Fruit fly (Drosophila melanogaster): Measurements from ENCODE around the gene Nek2.

Nek2 gene

dm6 chrX:7908239-7909068 lies 17.0 kb upstream of the Nek2 start, which contains the start of the genes dpr14 and spidey (continued):
- TF ChIP-seq Atf3 (GFP tag; optimal IDR thresholded peaks at IDR 0.05) (peak; percentile 89), Hey (tag; optimal IDR thresholded peaks at IDR 0.05) (peak; percentile 67), CG13624 (GFP tag; optimal IDR thresholded peaks at IDR 0.05) (peak; percentile 88), zen2 (GFP tag; IDR thresholded peaks at IDR 0.05; ENCODE audit: partially characterized antibody) (no peak), Hmx (GFP tag; optimal IDR thresholded peaks at IDR 0.05) (peak; percentile 65), dm (GFP tag; optimal IDR thresholded peaks at IDR 0.05) (peak; percentile 74), mirr (GFP tag; optimal IDR thresholded peaks at IDR 0.05) (peak; percentile 88), klu (GFP tag; IDR thresholded peaks at IDR 0.05) (peak; percentile 77), otp (GFP tag; IDR thresholded peaks at IDR 0.05) (peak; percentile 48; the same call in 1 of the 3 replicates), CG8359 (GFP tag; optimal IDR thresholded peaks at IDR 0.05; ENCODE audit: borderline replicate concordance) (peak; percentile 63), CG3847 (GFP tag; IDR thresholded peaks at IDR 0.05) (peak; percentile 88), CG4730 (GFP tag; IDR thresholded peaks at IDR 0.05) (peak; percentile 76), Bgb (GFP tag; IDR thresholded peaks at IDR 0.05; ENCODE audit: partially characterized antibody) (peak; percentile 28; the same call in 1 of the 2 replicates), Med (GFP tag) (peak; percentile 98), bab2 (GFP tag; optimal IDR thresholded peaks at IDR 0.05) (peak; percentile 82), HLH3B (GFP tag; IDR thresholded peaks at IDR 0.05) (peak; percentile 89), CG6813 (GFP tag; optimal IDR thresholded peaks at IDR 0.05) (peak; percentile 92), CG15011 (GFP tag; optimal IDR thresholded peaks at IDR 0.05) (peak; percentile 87), grn (GFP tag; optimal IDR thresholded peaks at IDR 0.05) (peak; percentile 36), HLH4C (GFP tag; IDR thresholded peaks at IDR 0.05; ENCODE audit: partially characterized antibody) (peak; percentile 62; the same call in 2 of the 3 replicates), Opbp (GFP tag; IDR thresholded peaks at IDR 0.05; ENCODE audit: partially characterized antibody) (0 out of 3 replicates have a peak, but pooled peaks have one; percentile 7), sim (GFP tag; IDR thresholded peaks at IDR 0.05) (peak; percentile 64; the same call in 1 of the 2 replicates), exex (tag; optimal IDR thresholded peaks at IDR 0.05) (peak; percentile 80), CG4404 (GFP tag; IDR thresholded peaks at IDR 0.05) (peak; percentile 69), dpn (GFP tag; optimal IDR thresholded peaks at IDR 0.05) (peak; percentile 87 to 92), CrebB (tag; optimal IDR thresholded peaks at IDR 0.05) (peak; percentile 87), wdn (GFP tag; IDR thresholded peaks at IDR 0.05) (peak; percentile 86), wor (GFP tag; IDR thresholded peaks at IDR 0.05) (peak; percentile 79), CG18764 (GFP tag; optimal IDR thresholded peaks at IDR 0.05) (peak; percentile 77), bbx (GFP tag; IDR thresholded peaks at IDR 0.05; ENCODE audit: partially characterized antibody) (no peak), CG13894 (tag; optimal IDR thresholded peaks at IDR 0.05) (peak; percentile 93), tna (GFP tag; IDR thresholded peaks at IDR 0.05; ENCODE audit: partially characterized antibody) (no peak), org-1 (GFP tag; optimal IDR thresholded peaks at IDR 0.05) (peak; percentile 89), CG8478 (optimal IDR thresholded peaks at IDR 0.05) (peak; percentile 36), gcm (GFP tag; optimal IDR thresholded peaks at IDR 0.05) (peak; percentile 93), CG14860 (GFP tag; IDR thresholded peaks at IDR 0.05; ENCODE audit: partially characterized antibody) (no peak), CG10274 (GFP tag; optimal IDR thresholded peaks at IDR 0.05) (peak; percentile 69), vvl (GFP tag; IDR thresholded peaks at IDR 0.05) (peak; percentile 93), pb (GFP tag; optimal IDR thresholded peaks at IDR 0.05) (peak; percentile 22), B-H2 (GFP tag; optimal IDR thresholded peaks at IDR 0.05) (peak; percentile 90), row (GFP tag; IDR thresholded peaks at IDR 0.05) (peak; percentile 98), NFAT (GFP tag; IDR thresholded peaks at IDR 0.05) (peak; percentile 83), pnt (GFP tag; optimal IDR thresholded peaks at IDR 0.05) (peak; percentile 73), Scr (GFP tag; IDR thresholded peaks at IDR 0.05; ENCODE audit: partially characterized antibody) (peak; percentile 55), CG12104 (GFP tag; optimal IDR thresholded peaks at IDR 0.05) (peak; percentile 62), fu2 (GFP tag; optimal IDR thresholded peaks at IDR 0.05) (peak; percentile 89), ATbp (GFP tag; optimal IDR thresholded peaks at IDR 0.05) (peak; percentile 89), CG10543 (GFP tag; optimal IDR thresholded peaks at IDR 0.05) (peak; percentile 95), fru (optimal IDR thresholded peaks at IDR 0.05) (no peak)

Measured in whole organism, embryonic.